Fruit fly (Drosophila melanogaster) whole organism, embryonic: Measurements from ENCODE around the gene tw.
A peak's percentile ranks its signal among the peaks of the same experiment; 100 is the strongest.

Experiments used
- Abd-B ChIP-seq: fragments of 200-800 bp; sonication (Bioruptor generic); optimal IDR thresholded peaks from 2 replicates; lab custom pipeline; 2018; ENCODE audit warnings: missing biosample characterization, mild to moderate bottlenecking, missing genetic modification characterization, moderate library complexity
- Awh ChIP-seq: fragments of 200-800 bp; sonication (Bioruptor generic); IDR thresholded peaks from 2 replicates; pipeline ENCODE4, ENCODE4 v1.3.6; 2022; ENCODE audit warnings: missing biosample characterization, missing genetic modification characterization
- CG10366 ChIP-seq: fragments of 200-800 bp; sonication (Bioruptor generic); IDR thresholded peaks from 2 replicates; pipeline ENCODE4 v1.3.6; 2022; ENCODE audit warnings: missing biosample characterization, missing genetic modification characterization
- CG11560 ChIP-seq: fragments of 200-800 bp; sonication (Bioruptor generic); IDR thresholded peaks from 3 replicates; pipeline ENCODE4 v1.3.6; 2022; ENCODE audit warnings: missing biosample characterization, missing genetic modification characterization
- CG13123 ChIP-seq: fragments of 200-800 bp; sonication (Bioruptor generic); optimal IDR thresholded peaks from 2 replicates; lab custom pipeline; 2016; ENCODE audit warnings: missing biosample characterization, missing genetic modification characterization
- CG13624 ChIP-seq: fragments of 200-800 bp; sonication (Bioruptor generic); optimal IDR thresholded peaks from 2 replicates; lab custom pipeline; 2016; ENCODE audit warnings: missing biosample characterization, missing genetic modification characterization
- CG16815 ChIP-seq: fragments of 200-800 bp; sonication (Bioruptor generic); optimal IDR thresholded peaks from 3 replicates; lab custom pipeline; 2017; ENCODE audit warnings: missing biosample characterization, mild to moderate bottlenecking, missing genetic modification characterization
- CG17361 ChIP-seq: fragments of 200-800 bp; sonication (Bioruptor generic); IDR thresholded peaks from 3 replicates; pipeline ENCODE4 v1.3.6; 2022; ENCODE audit warnings: missing biosample characterization, missing genetic modification characterization
- CG17912 ChIP-seq: fragments of 200-800 bp; sonication (Bioruptor generic); optimal IDR thresholded peaks from 2 replicates; lab custom pipeline; 2018; ENCODE audit warnings: missing biosample characterization, mild to moderate bottlenecking, missing genetic modification characterization
- CG1832 ChIP-seq: fragments of 200-800 bp; sonication (Bioruptor generic); optimal IDR thresholded peaks from 2 replicates; lab custom pipeline; 2017; ENCODE audit warnings: missing biosample characterization, mild to moderate bottlenecking, missing genetic modification characterization, inconsistent platforms
- CG31388 ChIP-seq: fragments of 200-800 bp; sonication (Bioruptor generic); optimal IDR thresholded peaks from 2 replicates; lab custom pipeline; 2016; ENCODE audit warnings: missing biosample characterization, missing genetic modification characterization
- CG32767 ChIP-seq: fragments of 200-800 bp; sonication (Bioruptor generic); IDR thresholded peaks from 2 replicates; pipeline ENCODE4 v1.3.6; 2022; ENCODE audit warnings: missing biosample characterization, missing genetic modification characterization
- CG34224 ChIP-seq: fragments of 200-800 bp; sonication (Bioruptor generic); IDR thresholded peaks from 3 replicates; pipeline ENCODE4 v1.3.6; 2022; ENCODE audit warnings: missing biosample characterization, missing genetic modification characterization; ENCODE audit not compliant: partially characterized antibody
- CG3726 ChIP-seq: fragments of 200-800 bp; sonication (Bioruptor generic); IDR thresholded peaks from 3 replicates; pipeline ENCODE4, ENCODE4 v1.3.6; 2022; ENCODE audit warnings: missing biosample characterization, missing genetic modification characterization
- CG4360 ChIP-seq: fragments of 200-800 bp; sonication (Bioruptor generic); IDR thresholded peaks from 2 replicates; pipeline ENCODE4 v1.3.6; 2022; ENCODE audit warnings: missing biosample characterization, missing genetic modification characterization
- CG4820 ChIP-seq: fragments of 200-800 bp; sonication (Bioruptor generic); optimal IDR thresholded peaks from 3 replicates; lab custom pipeline; 2016; ENCODE audit warnings: missing biosample characterization, missing genetic modification characterization
- CG6854 ChIP-seq: fragments of 200-800 bp; sonication (Bioruptor generic); optimal IDR thresholded peaks from 3 replicates; lab custom pipeline; 2017; ENCODE audit warnings: missing biosample characterization, mild to moderate bottlenecking, missing genetic modification characterization
- CG7745 ChIP-seq: fragments of 200-800 bp; sonication (Bioruptor generic); optimal IDR thresholded peaks from 2 replicates; lab custom pipeline; 2018; ENCODE audit warnings: missing biosample characterization, mild to moderate bottlenecking, missing genetic modification characterization, moderate library complexity
- CG9215 ChIP-seq: fragments of 200-800 bp; sonication (Bioruptor generic); IDR thresholded peaks from 2 replicates; pipeline ENCODE4 v1.3.6; 2022; ENCODE audit warnings: missing biosample characterization, missing genetic modification characterization
- Dip2 ChIP-seq: fragments of 200-800 bp; sonication (Bioruptor generic); IDR thresholded peaks from 2 replicates; pipeline ENCODE4 v1.3.6; 2022; ENCODE audit warnings: missing biosample characterization, missing genetic modification characterization
- Dip3 ChIP-seq: fragments of 200-800 bp; sonication (Bioruptor generic); optimal IDR thresholded peaks from 3 replicates; lab custom pipeline; 2016; ENCODE audit warnings: missing biosample characterization, missing genetic modification characterization
- Fer2 ChIP-seq: fragments of 200-800 bp; sonication (Bioruptor generic); optimal IDR thresholded peaks from 2 replicates; lab custom pipeline; 2018; ENCODE audit warnings: missing biosample characterization, mild to moderate bottlenecking, missing genetic modification characterization, moderate library complexity
- HLHmδ ChIP-seq: fragments of 200-800 bp; sonication (Bioruptor generic); optimal IDR thresholded peaks from 2 replicates; lab custom pipeline; 2018; ENCODE audit warnings: missing biosample characterization, mild to moderate bottlenecking, missing genetic modification characterization, moderate library complexity
- Hmr ChIP-seq: fragments of 200-800 bp; sonication (Bioruptor generic); optimal IDR thresholded peaks from 3 replicates; lab custom pipeline; 2017; ENCODE audit warnings: mild to moderate bottlenecking, missing biosample characterization, missing genetic modification reagents, missing genetic modification characterization
- MTF-1 ChIP-seq: fragments of 200-800 bp; sonication (Bioruptor generic); optimal IDR thresholded peaks from 2 replicates; lab custom pipeline; 2018; ENCODE audit warnings: missing biosample characterization, mild to moderate bottlenecking, missing genetic modification characterization, borderline replicate concordance
- Mrtf ChIP-seq: fragments of 200-800 bp; sonication (Bioruptor generic); IDR thresholded peaks from 3 replicates; pipeline ENCODE4 v1.3.6; 2022; ENCODE audit warnings: missing biosample characterization, missing genetic modification characterization
- Myb ChIP-seq: fragments of 200-800 bp; sonication (Bioruptor generic); optimal IDR thresholded peaks from 2 replicates; lab custom pipeline; 2016; ENCODE audit warnings: missing biosample characterization, missing genetic modification characterization
- NK7.1 ChIP-seq: fragments of 200-800 bp; sonication (Bioruptor generic); optimal IDR thresholded peaks from 3 replicates; lab custom pipeline; 2016; ENCODE audit warnings: missing biosample characterization, missing genetic modification characterization
- Pdp1 ChIP-seq, 2 experiments: fragments of 200-800 bp; sonication (Bioruptor generic); optimal IDR thresholded peaks; 3 replicates each; lab custom pipeline; 2016; ENCODE audit warnings: missing biosample characterization in 2 of 2, missing genetic modification characterization in 2 of 2, mild to moderate bottlenecking in 1 of 2, moderate library complexity in 1 of 2
- Poxn ChIP-seq: fragments of 200-800 bp; sonication (Bioruptor generic); IDR thresholded peaks from 2 replicates; pipeline ENCODE4 v1.3.6; 2022; ENCODE audit warnings: missing biosample characterization, missing genetic modification characterization
- Side ChIP-seq: fragments of 200-800 bp; sonication (Bioruptor generic); optimal IDR thresholded peaks from 2 replicates; lab custom pipeline; 2016; ENCODE audit warnings: missing biosample characterization, missing genetic modification characterization
- Sox102F ChIP-seq: fragments of 200-800 bp; sonication (Bioruptor generic); optimal IDR thresholded peaks from 2 replicates; lab custom pipeline; 2018; ENCODE audit warnings: missing biosample characterization, mild to moderate bottlenecking, missing genetic modification characterization, moderate library complexity
- ab ChIP-seq: fragments of 200-800 bp; sonication (Bioruptor generic); optimal IDR thresholded peaks from 2 replicates; lab custom pipeline; 2016; ENCODE audit warnings: missing biosample characterization, missing genetic modification characterization
- aop ChIP-seq: fragments of 200-800 bp; sonication (Bioruptor generic); IDR thresholded peaks from 2 replicates; pipeline ENCODE4 v1.3.6; 2022; ENCODE audit warnings: missing biosample characterization, missing genetic modification characterization
- crc ChIP-seq: fragments of 200-800 bp; sonication (Bioruptor generic); optimal IDR thresholded peaks from 2 replicates; lab custom pipeline; 2016; ENCODE audit warnings: missing biosample characterization, missing genetic modification characterization
- crol ChIP-seq: fragments of 200-800 bp; sonication (Bioruptor generic); IDR thresholded peaks from 2 replicates; pipeline ENCODE4 v1.3.6; 2022; ENCODE audit warnings: missing biosample characterization, missing genetic modification characterization
- danr ChIP-seq: fragments of 200-800 bp; sonication (Bioruptor generic); IDR thresholded peaks from 2 replicates; pipeline ENCODE4 v1.3.6; 2022; ENCODE audit warnings: missing biosample characterization, missing genetic modification characterization
- eve ChIP-seq, 2 experiments: fragments of >200 bp; optimal IDR thresholded peaks; 2 replicates each; lab custom pipeline; 2017; ENCODE audit warnings: missing biosample characterization in 2 of 2, missing genetic modification characterization in 2 of 2
- fd102C ChIP-seq: fragments of 200-800 bp; sonication (Bioruptor generic); optimal IDR thresholded peaks from 2 replicates; lab custom pipeline; 2018; ENCODE audit warnings: missing biosample characterization, mild to moderate bottlenecking, missing genetic modification characterization, moderate library complexity
- fu2 ChIP-seq: fragments of 200-800 bp; sonication (Bioruptor generic); optimal IDR thresholded peaks from 2 replicates; lab custom pipeline; 2016; ENCODE audit warnings: missing biosample characterization, missing genetic modification characterization
- gro ChIP-seq: fragments of 200-800 bp; sonication (Bioruptor generic); optimal IDR thresholded peaks from 2 replicates; lab custom pipeline; 2016; ENCODE audit warnings: missing biosample characterization, missing genetic modification characterization
- mld ChIP-seq: fragments of 200-800 bp; sonication (Bioruptor generic); IDR thresholded peaks from 3 replicates; pipeline ENCODE4 v1.3.6; 2022; ENCODE audit warnings: missing biosample characterization, missing genetic modification characterization; ENCODE audit not compliant: partially characterized antibody
- odd ChIP-seq: fragments of 200-800 bp; sonication (Bioruptor generic); optimal IDR thresholded peaks from 2 replicates; lab custom pipeline; 2017; ENCODE audit warnings: missing biosample characterization, mild to moderate bottlenecking, missing genetic modification characterization
- pho ChIP-seq: fragments of 200-800 bp; sonication (Bioruptor generic); optimal IDR thresholded peaks from 2 replicates; lab custom pipeline; 2016; ENCODE audit warnings: missing biosample characterization, missing genetic modification characterization
- ranshi ChIP-seq: fragments of 200-800 bp; sonication (Bioruptor generic); IDR thresholded peaks from 2 replicates; pipeline ENCODE4 v1.3.6; 2022; ENCODE audit warnings: missing biosample characterization, missing genetic modification characterization
- ro ChIP-seq: fragments of 200-800 bp; sonication (Bioruptor generic); IDR thresholded peaks from 2 replicates; pipeline ENCODE4 v1.3.6; 2022; ENCODE audit warnings: missing biosample characterization, missing genetic modification characterization
- salm ChIP-seq: fragments of 200-800 bp; sonication (Bioruptor generic); optimal IDR thresholded peaks from 2 replicates; lab custom pipeline; 2018; ENCODE audit warnings: missing biosample characterization, mild to moderate bottlenecking, missing genetic modification characterization
- sima ChIP-seq: fragments of 200-800 bp; sonication (Bioruptor generic); optimal IDR thresholded peaks from 2 replicates; lab custom pipeline; 2016; ENCODE audit warnings: missing biosample characterization, missing genetic modification characterization
- tgo ChIP-seq: fragments of 200-800 bp; sonication (Bioruptor generic); IDR thresholded peaks from 3 replicates; pipeline ENCODE4 v1.3.6; 2022; ENCODE audit warnings: missing biosample characterization, missing genetic modification characterization
- tna ChIP-seq: fragments of 200-800 bp; sonication (Bioruptor generic); IDR thresholded peaks from 2 replicates; pipeline ENCODE4 v1.3.6; 2022; ENCODE audit warnings: missing biosample characterization, missing genetic modification characterization; ENCODE audit not compliant: partially characterized antibody
- twi ChIP-seq: fragments of 200-800 bp; optimal IDR thresholded peaks from 2 replicates; lab custom pipeline; 2019; ENCODE audit warnings: missing biosample characterization, mild to moderate bottlenecking, missing genetic modification characterization, moderate library complexity
- wor ChIP-seq: fragments of 200-800 bp; sonication (Bioruptor generic); IDR thresholded peaks from 2 replicates; pipeline ENCODE4 v1.3.6; 2022; ENCODE audit warnings: missing biosample characterization, missing genetic modification characterization

Gene tw

DNA sequence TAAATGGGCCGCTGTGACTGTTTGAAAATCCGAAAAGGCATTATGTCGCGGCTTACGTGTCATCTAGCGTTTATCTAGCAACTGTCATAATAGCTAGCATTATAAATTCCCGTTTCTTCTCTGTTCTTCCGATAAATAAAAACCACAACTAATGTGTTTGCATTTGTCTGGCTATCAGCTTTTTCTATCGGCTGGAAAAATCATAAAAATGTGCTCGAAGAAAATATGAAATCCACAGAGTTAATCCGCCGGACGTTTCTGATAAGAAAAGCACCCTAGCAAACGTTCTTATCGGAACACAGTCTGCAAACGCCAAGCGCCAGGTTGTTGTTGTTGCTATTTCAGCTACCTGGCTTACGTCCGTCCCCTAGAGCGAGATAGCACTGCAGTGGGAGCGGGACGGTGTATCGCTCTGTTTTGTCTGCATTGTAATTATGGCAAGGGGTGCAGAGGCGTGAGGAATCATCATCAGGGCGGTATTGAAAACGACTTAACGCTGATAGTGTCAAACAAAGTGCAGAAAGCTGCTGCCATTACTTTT is 10.3 kb upstream of the tw start (continued):
- TF ChIP-seq CG11560 (tag; lab: Robert Waterston, UW) (no peak), wor (no peak), tgo (GFP tag; lab: Robert Waterston, UW) (no peak), fd102C (GFP tag; lab: Kevin White, UChicago) (no peak), Awh (0 out of 2 replicates have a peak, but pooled peaks have one; percentile 19), ab (no peak), CG6854 (GFP tag; lab: Kevin White, UChicago) (no peak), odd (GFP tag; lab: Kevin White, UChicago) (no peak), CG9215 (GFP tag; lab: Robert Waterston, UW) (no peak), CG13123 (GFP tag; lab: Kevin White, UChicago) (no peak), CG16815 (GFP tag; lab: Kevin White, UChicago) (no peak), Mrtf (GFP tag; lab: Robert Waterston, UW) (no peak), CG17912 (GFP tag; lab: Kevin White, UChicago) (no peak), crc (no peak), Fer2 (no peak), CG1832 (GFP tag; lab: Kevin White, UChicago) (peak; percentile 57), eve (GFP tag; optimal IDR thresholded peaks at IDR 0.05; lab: Kevin White, UChicago) (peak in 1 of 2 experiments; percentile 32), Pdp1 (GFP tag; optimal IDR thresholded peaks at IDR 0.05; lab: Kevin White, UChicago) (peak in 1 of 2 experiments; percentile 2), gro (GFP tag; lab: Kevin White, UChicago) (no peak), pho (GFP tag; lab: Kevin White, UChicago) (no peak), crol (peak; percentile 80), CG4820 (GFP tag; lab: Kevin White, UChicago) (no peak), twi (no peak), danr (GFP tag; lab: Robert Waterston, UW) (no peak), Abd-B (no peak), MTF-1 (GFP tag; lab: Kevin White, UChicago) (no peak), Sox102F (GFP tag; lab: Kevin White, UChicago) (no peak), sima (GFP tag; lab: Kevin White, UChicago) (no peak), Poxn (GFP tag; lab: Robert Waterston, UW) (no peak), tna (GFP tag; lab: Robert Waterston, UW) (no peak), Myb (GFP tag; lab: Kevin White, UChicago) (no peak), salm (tag; lab: Kevin White, UChicago) (no peak), fu2 (GFP tag; lab: Kevin White, UChicago) (no peak), CG13624 (GFP tag; lab: Kevin White, UChicago) (no peak), CG4360 (GFP tag; lab: Robert Waterston, UW) (peak; percentile 89), CG32767 (GFP tag; lab: Robert Waterston, UW) (no peak), ranshi (GFP tag; lab: Robert Waterston, UW) (no peak), Dip3 (no peak), CG34224 (no peak), CG3726 (GFP tag; lab: Robert Waterston, UW) (no peak), Hmr (GFP tag; lab: Kevin White, UChicago) (no peak), Side (GFP tag; lab: Kevin White, UChicago) (no peak), HLHmδ (GFP tag; lab: Kevin White, UChicago) (no peak), Dip2 (GFP tag; lab: Robert Waterston, UW) (no peak), ro (GFP tag; lab: Robert Waterston, UW) (no peak), aop (GFP tag; lab: Robert Waterston, UW) (no peak), CG7745 (no peak), CG10366 (GFP tag; lab: Robert Waterston, UW) (no peak), CG17361 (GFP tag; lab: Robert Waterston, UW) (no peak), NK7.1 (no peak), CG31388 (GFP tag; lab: Kevin White, UChicago) (no peak), mld (no peak)
